Fruit fly (Drosophila melanogaster) whole organism, pupa: Measurements from ENCODE around the gene Qtzl.

ENCODE experiments used
- CG12605 ChIP-seq: fragments of 200-800 bp; sonication (Bioruptor generic); IDR thresholded peaks from 2 replicates; pipeline ENCODE4 v1.3.6; 2022; ENCODE audit warnings: missing biosample characterization, missing genetic modification characterization
- CG17806 ChIP-seq: fragments of 200-800 bp; sonication (Bioruptor generic); optimal IDR thresholded peaks from 2 replicates; lab custom pipeline; 2018; ENCODE audit warnings: missing biosample characterization, mild to moderate bottlenecking, missing genetic modification characterization, moderate library complexity
- CG32121 ChIP-seq: fragments of 200-800 bp; sonication (Bioruptor generic); IDR thresholded peaks from 2 replicates; pipeline ENCODE4 v1.3.6; 2022; ENCODE audit warnings: missing biosample characterization, missing genetic modification characterization
- CG8159 ChIP-seq: fragments of 200-800 bp; sonication (Bioruptor generic); optimal IDR thresholded peaks from 3 replicates; lab custom pipeline; 2018; ENCODE audit warnings: missing biosample characterization, mild to moderate bottlenecking, missing genetic modification characterization, moderate library complexity
- CG9948 ChIP-seq: fragments of 200-800 bp; sonication (Bioruptor generic); optimal IDR thresholded peaks from 2 replicates; lab custom pipeline; 2018; ENCODE audit warnings: missing biosample characterization, mild to moderate bottlenecking, missing genetic modification characterization, moderate library complexity
- D1 ChIP-seq: fragments of 200-800 bp; sonication (Bioruptor generic); optimal IDR thresholded peaks from 2 replicates; lab custom pipeline; 2018; ENCODE audit warnings: missing biosample characterization, mild to moderate bottlenecking, missing genetic modification characterization, moderate library complexity

DNA sequence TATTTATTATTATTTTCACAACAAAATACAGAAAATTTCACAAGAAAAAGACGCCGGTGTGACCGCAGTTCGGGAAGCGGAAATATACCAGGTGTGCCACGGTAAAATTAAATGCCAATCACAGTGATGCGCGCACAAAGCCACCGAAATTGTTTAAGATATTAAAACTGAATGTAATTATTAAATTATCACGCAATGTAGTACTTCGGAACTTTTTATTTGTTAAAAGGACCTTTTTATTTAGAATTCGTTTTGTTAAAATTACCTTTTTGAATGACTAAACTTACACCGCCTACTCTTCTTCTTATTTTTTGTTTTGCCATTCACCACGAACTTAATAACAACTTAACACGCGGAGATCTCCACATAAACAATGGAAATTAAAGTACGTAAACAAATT is 7.6 kb upstream of the Qtzl start, which contains the start of the genes CG6686 and CG34163:
- TF ChIP-seq CG9948 (no peak), D1 (no peak), CG8159 (tag; lab: Kevin White, UChicago) (no peak), CG17806 (tag; lab: Kevin White, UChicago) (no peak), CG32121 (GFP tag; lab: Robert Waterston, UW) (no peak), CG12605 (GFP tag; lab: Robert Waterston, UW) (no peak)
